Worm (Caenorhabditis elegans) whole organism, L3 larva: ENCODE data around the gene F32E10.9.

Source experiments
- R02D3.7 ChIP-seq: fragments of 150-350 bp; optimal IDR thresholded peaks from 2 replicates; lab custom pipeline; 2014; ENCODE audit warnings: missing biosample characterization, missing genetic modification characterization
- ZK546.5 ChIP-seq: sonication (generic microtip); optimal IDR thresholded peaks from 2 replicates; lab custom pipeline; 2017; ENCODE audit warnings: missing biosample characterization, missing genetic modification characterization
- ceh-28 ChIP-seq: fragments of 150-350 bp; optimal IDR thresholded peaks from 2 replicates; lab custom pipeline; 2014; ENCODE audit warnings: missing biosample characterization, missing genetic modification reagents, missing genetic modification characterization
- ceh-82 ChIP-seq: fragments of 150-350 bp; optimal IDR thresholded peaks from 2 replicates; lab custom pipeline; 2014; ENCODE audit warnings: missing biosample characterization, missing genetic modification characterization
- daf-12 ChIP-seq: fragments of 150-350 bp; optimal IDR thresholded peaks from 2 replicates; lab custom pipeline; 2014; ENCODE audit warnings: missing biosample characterization, missing genetic modification reagents, missing genetic modification characterization
- egl-27 ChIP-seq: sonication (generic microtip); optimal IDR thresholded peaks from 4 replicates; lab custom pipeline; 2017; ENCODE audit warnings: missing biosample characterization, missing genetic modification reagents, missing genetic modification characterization
- elt-3 ChIP-seq, 3 experiments: fragments of 150-350 bp in 1 of 3; sonication (generic microtip) in 2 of 3; optimal IDR thresholded peaks; 2 replicates in 2 of 3; 4 replicates in 1 of 3; lab custom pipeline; 2014 to 2017; ENCODE audit warnings: missing biosample characterization in 3 of 3, missing genetic modification characterization in 3 of 3
- eor-1 ChIP-seq, 2 experiments: fragments of 150-350 bp; optimal IDR thresholded peaks; 2 replicates each; lab custom pipeline; 2014 to 2018; ENCODE audit warnings: missing biosample characterization in 2 of 2, missing genetic modification characterization in 2 of 2
- fkh-2 ChIP-seq: fragments of 150-350 bp; optimal IDR thresholded peaks from 2 replicates; lab custom pipeline; 2014; ENCODE audit warnings: missing biosample characterization, missing genetic modification reagents, missing genetic modification characterization
- hmg-11 ChIP-seq: sonication (generic microtip); optimal IDR thresholded peaks from 2 replicates; lab custom pipeline; 2016; ENCODE audit warnings: missing genetic modification characterization, missing compliant biosample characterization
- lin-15B ChIP-seq: fragments of 150-350 bp; optimal IDR thresholded peaks from 2 replicates; lab custom pipeline; 2014; ENCODE audit warnings: missing biosample characterization, missing genetic modification characterization
- lin-39 ChIP-seq: fragments of 150-350 bp; optimal IDR thresholded peaks from 2 replicates; lab custom pipeline; 2018; ENCODE audit warnings: missing biosample characterization, missing genetic modification reagents, missing genetic modification characterization
- nfya-1 ChIP-seq: sonication (generic microtip); optimal IDR thresholded peaks from 2 replicates; lab custom pipeline; 2017; ENCODE audit warnings: missing genetic modification characterization, mild to moderate bottlenecking, missing compliant biosample characterization, antibody characterized with exemption, moderate library complexity; ENCODE audit not compliant: insufficient read depth
- nhr-12 ChIP-seq: fragments of 150-350 bp; optimal IDR thresholded peaks from 2 replicates; lab custom pipeline; 2014; ENCODE audit warnings: missing biosample characterization, missing genetic modification characterization
- nhr-23 ChIP-seq: fragments of 150-350 bp; optimal IDR thresholded peaks from 2 replicates; lab custom pipeline; 2014; ENCODE audit warnings: missing biosample characterization, missing genetic modification reagents, missing genetic modification characterization
- nhr-28 ChIP-seq: fragments of 150-350 bp; optimal IDR thresholded peaks from 2 replicates; lab custom pipeline; 2014; ENCODE audit warnings: missing biosample characterization, missing genetic modification characterization
- nhr-43 ChIP-seq: sonication (generic microtip); optimal IDR thresholded peaks from 2 replicates; lab custom pipeline; 2016; ENCODE audit warnings: mild to moderate bottlenecking, missing genetic modification characterization, missing compliant biosample characterization; ENCODE audit not compliant: poor library complexity, severe bottlenecking
- pha-4 ChIP-seq: fragments of 150-350 bp; optimal IDR thresholded peaks from 2 replicates; lab custom pipeline; 2014; ENCODE audit warnings: missing biosample characterization, missing genetic modification reagents, missing genetic modification characterization
- pqm-1 ChIP-seq: fragments of 150-350 bp; optimal IDR thresholded peaks from 2 replicates; lab custom pipeline; 2017; ENCODE audit warnings: missing biosample characterization, missing genetic modification characterization, inconsistent platforms
- snpc-4 ChIP-seq: fragments of 150-350 bp; optimal IDR thresholded peaks from 2 replicates; lab custom pipeline; 2014; ENCODE audit warnings: missing biosample characterization, missing genetic modification characterization
- unc-62 ChIP-seq: fragments of 150-350 bp; sonication (generic microtip); optimal IDR thresholded peaks from 4 replicates; lab custom pipeline; 2014; ENCODE audit warnings: missing biosample characterization, missing genetic modification reagents, missing genetic modification characterization
- ztf-4 ChIP-seq: fragments of 150-350 bp; optimal IDR thresholded peaks from 2 replicates; lab custom pipeline; 2014; ENCODE audit warnings: missing biosample characterization, missing genetic modification characterization

F32E10.9 gene

ce11 chrIV:7512617-7513233 is 51.0 kb downstream of the F32E10.9 start, which contains the start of the genes plc-4 and R05G6.4:
TSS of gene plc-4 (minus strand) at chrIV:7512667.
TSS of gene R05G6.4 (plus strand) at chrIV:7513233.
- no peak for TF ChIP-seq fkh-2
- TF ChIP-seq eor-1 (tag; optimal IDR thresholded peaks at IDR 0.05; lab: Kevin White, UChicago) = no peak
- no peak for TF ChIP-seq pqm-1 (tag; lab: Kevin White, UChicago)
- no peak for TF ChIP-seq nhr-43 (tag; lab: Kevin White, UChicago)
- peak; percentile 88 for TF ChIP-seq R02D3.7 (tag; lab: Kevin White, UChicago)
- no peak for TF ChIP-seq daf-12 (tag; lab: Kevin White, UChicago)
- peak; percentile 71 for TF ChIP-seq nfya-1 (tag; lab: Kevin White, UChicago)
- peak; percentile 6 for TF ChIP-seq lin-39
- peak; percentile 10 for TF ChIP-seq hmg-11 (tag; lab: Kevin White, UChicago)
- no peak for TF ChIP-seq unc-62
- no peak for TF ChIP-seq ZK546.5
- TF ChIP-seq egl-27 (tag; lab: Kevin White, UChicago) = no peak
- TF ChIP-seq lin-15B = peak; percentile 54
- peak; percentile 44 for TF ChIP-seq nhr-23 (tag; lab: Kevin White, UChicago)
- TF ChIP-seq elt-3 (tag; optimal IDR thresholded peaks at IDR 0.05; lab: Kevin White, UChicago) = no peak
- TF ChIP-seq ceh-82 (tag; lab: Kevin White, UChicago) = no peak
- TF ChIP-seq nhr-28 = no peak
- no peak for TF ChIP-seq nhr-12 (tag; lab: Kevin White, UChicago)
- no peak for TF ChIP-seq ztf-4
- TF ChIP-seq pha-4 (tag; lab: Kevin White, UChicago) = peak; percentile 79
- peak; percentile 26 for TF ChIP-seq snpc-4 (tag; lab: Kevin White, UChicago)
- peak; percentile 41 for TF ChIP-seq ceh-28 (tag; lab: Kevin White, UChicago)
- TF ChIP-seq, all 47 proteins: peak for 9
